Worm (Caenorhabditis elegans): ENCODE measurements around the gene gpx-2.

Gene gpx-2

DNA sequence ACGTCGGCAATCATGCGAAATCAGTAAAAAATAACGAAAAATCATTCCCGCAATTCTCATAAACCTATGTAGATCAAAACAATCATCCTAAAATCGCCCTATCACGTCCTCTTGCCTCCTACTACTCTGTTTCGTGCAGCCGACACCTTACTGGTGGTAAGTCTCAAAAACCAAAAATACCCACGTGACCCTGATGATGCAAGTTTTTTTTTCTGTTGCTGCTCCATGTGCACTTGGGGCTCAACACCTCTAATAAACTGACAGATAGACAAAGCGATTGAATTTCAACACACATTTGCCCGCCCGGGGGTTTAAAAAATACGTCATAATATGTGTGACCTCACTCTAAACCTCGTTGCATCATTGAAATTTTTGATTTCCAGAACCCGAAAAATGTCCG, 50.3 kb downstream of the gpx-2 start:
- no peak for TF ChIP-seq hlh-26 (GFP tag; conservative IDR thresholded peaks at IDR 0.05)
- TF ChIP-seq gei-17 (GFP tag; optimal IDR thresholded peaks at IDR 0.05), result no peak
- TF ChIP-seq snpc-4 (GFP tag; optimal IDR thresholded peaks at IDR 0.05), result no peak
- TF ChIP-seq snpc-4 (tag; optimal IDR thresholded peaks at IDR 0.05), result peak in 2 of 4 experiments; percentile 36 to 67
